Fruit fly (Drosophila melanogaster) whole organism, prepupa: Measurements from ENCODE around the gene CG17855.

Experiments
- Blimp-1 ChIP-seq: fragments of 200-800 bp; sonication (Bioruptor generic); optimal IDR thresholded peaks from 3 replicates; lab custom pipeline; 2017; ENCODE audit warnings: missing biosample characterization, missing genetic modification characterization, mild to moderate bottlenecking, moderate library complexity, missing genetic modification reagents
- CG3032 ChIP-seq: fragments of 200-800 bp; optimal IDR thresholded peaks from 2 replicates; lab custom pipeline; 2019; ENCODE audit warnings: missing biosample characterization, mild to moderate bottlenecking, missing genetic modification characterization, moderate library complexity
- CG8632 ChIP-seq: fragments of 200-800 bp; sonication (Bioruptor generic); optimal IDR thresholded peaks from 3 replicates; lab custom pipeline; 2016; ENCODE audit warnings: missing biosample characterization, missing genetic modification characterization
- Ets21C ChIP-seq: fragments of 200-800 bp; sonication (Bioruptor generic); optimal IDR thresholded peaks from 3 replicates; lab custom pipeline; 2016; ENCODE audit warnings: missing biosample characterization, missing genetic modification characterization
- Hr4 ChIP-seq: fragments of 200-800 bp; sonication (Bioruptor generic); optimal IDR thresholded peaks from 3 replicates; lab custom pipeline; 2016; ENCODE audit warnings: missing biosample characterization, missing genetic modification characterization
- Sox102F ChIP-seq: fragments of 200-800 bp; sonication (Bioruptor generic); optimal IDR thresholded peaks from 2 replicates; lab custom pipeline; 2016; ENCODE audit warnings: missing biosample characterization, mild to moderate bottlenecking, missing genetic modification characterization
- vri ChIP-seq: fragments of 200-800 bp; sonication (Bioruptor generic); optimal IDR thresholded peaks from 3 replicates; lab custom pipeline; 2016; ENCODE audit warnings: missing biosample characterization, mild to moderate bottlenecking, missing genetic modification characterization

dm6 chr2L:9570673-9571193 lies 30.4 kb downstream of the CG17855 start:
- no peak for TF ChIP-seq Blimp-1 (GFP tag; lab: Kevin White, UChicago)
- no peak for TF ChIP-seq Hr4 (GFP tag; lab: Kevin White, UChicago)
- no peak for TF ChIP-seq CG8632 (GFP tag; lab: Kevin White, UChicago)
- TF ChIP-seq Ets21C = no peak
- no peak for TF ChIP-seq Sox102F (GFP tag; lab: Kevin White, UChicago)
- no peak for TF ChIP-seq vri (GFP tag; lab: Kevin White, UChicago)
- TF ChIP-seq CG3032 (tag; lab: Kevin White, UChicago) = no peak
